Worm (Caenorhabditis elegans) whole organism, early embryonic: ENCODE data around the gene C55A1.7.
"Not testable (repeated sequence)": the region's sequence is repeated elsewhere in the genome, so short reads cannot be mapped to it uniquely, and the experiment has no call there.

Experiments
- B0310.2 ChIP-seq: sonication (generic microtip); optimal IDR thresholded peaks from 2 replicates; lab custom pipeline; 2016; ENCODE audit warnings: mild to moderate bottlenecking, missing genetic modification characterization, missing compliant biosample characterization
- F13C5.2 ChIP-seq: sonication (generic microtip); optimal IDR thresholded peaks from 2 replicates; lab custom pipeline; 2017; ENCODE audit warnings: mild to moderate bottlenecking, missing genetic modification characterization, inconsistent platforms, missing compliant biosample characterization
- aly-1 ChIP-seq: sonication (generic microtip); optimal IDR thresholded peaks from 2 replicates; lab custom pipeline; 2016; ENCODE audit warnings: missing genetic modification characterization, missing compliant biosample characterization
- ama-1 ChIP-seq: fragments of 150-350 bp; optimal IDR thresholded peaks from 2 replicates; lab custom pipeline; 2014
- ceh-13 ChIP-seq: fragments of 200-800 bp; sonication (Bioruptor generic); optimal IDR thresholded peaks from 2 replicates; lab custom pipeline; 2018; ENCODE audit warnings: mild to moderate bottlenecking, missing genetic modification characterization, missing compliant biosample characterization
- ceh-36 ChIP-seq: sonication (generic microtip); optimal IDR thresholded peaks from 2 replicates; lab custom pipeline; 2016; ENCODE audit warnings: missing genetic modification characterization, inconsistent platforms, missing compliant biosample characterization
- ets-7 ChIP-seq: sonication (generic microtip); optimal IDR thresholded peaks from 2 replicates; lab custom pipeline; 2016; ENCODE audit warnings: missing genotype, missing genetic modification characterization, missing compliant biosample characterization
- flt-1 ChIP-seq: fragments of 200-800 bp; sonication (Bioruptor generic); IDR thresholded peaks from 2 replicates; pipeline ENCODE4 v1.3.6; 2022; ENCODE audit warnings: missing genetic modification characterization, missing compliant biosample characterization
- hmbx-1 ChIP-seq: sonication (generic microtip); optimal IDR thresholded peaks from 2 replicates; lab custom pipeline; 2016; ENCODE audit warnings: mild to moderate bottlenecking, missing genetic modification characterization, missing compliant biosample characterization
- hmg-4 ChIP-seq: fragments of 200-800 bp; sonication (Bioruptor generic); optimal IDR thresholded peaks from 2 replicates; lab custom pipeline; 2018; ENCODE audit warnings: mild to moderate bottlenecking, missing genetic modification characterization, missing compliant biosample characterization
- hnd-1 ChIP-seq: sonication (generic microtip); optimal IDR thresholded peaks from 2 replicates; lab custom pipeline; 2016; ENCODE audit warnings: missing genetic modification characterization, missing compliant biosample characterization
- pes-1 ChIP-seq: fragments of 200-800 bp; sonication (Bioruptor generic); IDR thresholded peaks from 2 replicates; pipeline ENCODE4 v1.3.6; 2022; ENCODE audit warnings: missing genetic modification reagents, missing genetic modification characterization, missing compliant biosample characterization
- scrt-1 ChIP-seq: fragments of 200-800 bp; sonication (Bioruptor generic); IDR thresholded peaks from 2 replicates; pipeline ENCODE4 v1.3.6; 2022; ENCODE audit warnings: missing genetic modification characterization, missing compliant biosample characterization
- sea-1 ChIP-seq: fragments of 200-800 bp; sonication (Bioruptor generic); conservative IDR thresholded peaks from 2 replicates; pipeline ENCODE4 v1.3.6; 2022; ENCODE audit warnings: missing genetic modification characterization, missing compliant biosample characterization
- tbx-11 ChIP-seq: fragments of 200-800 bp; sonication (Bioruptor generic); IDR thresholded peaks from 2 replicates; pipeline ENCODE4 v1.3.6; 2022; ENCODE audit warnings: missing genetic modification characterization, missing compliant biosample characterization
- tbx-37 ChIP-seq: fragments of 200-800 bp; sonication (Bioruptor generic); conservative IDR thresholded peaks from 2 replicates; pipeline ENCODE4 v1.3.6; 2022; ENCODE audit warnings: missing genetic modification reagents, missing genetic modification characterization, missing compliant biosample characterization
- tra-4 ChIP-seq: sonication (generic microtip); optimal IDR thresholded peaks from 2 replicates; lab custom pipeline; 2017; ENCODE audit warnings: missing genetic modification characterization, missing compliant biosample characterization

The C55A1.7 gene

ce11 chrV:15658262-15659060, 11.0 kb upstream of the C55A1.7 start:
- TF ChIP-seq pes-1 (GFP tag; lab: Robert Waterston, UW) (no peak), ceh-36 (tag; lab: Kevin White, UChicago) (no peak), tbx-11 (GFP tag; lab: Robert Waterston, UW) (no peak), hnd-1 (tag; lab: Kevin White, UChicago) (no peak), aly-1 (tag; lab: Kevin White, UChicago) (no peak), sea-1 (no peak), tra-4 (tag; lab: Kevin White, UChicago) (no peak), F13C5.2 (tag; lab: Kevin White, UChicago) (no peak), flt-1 (GFP tag; lab: Robert Waterston, UW) (no peak), scrt-1 (GFP tag; lab: Robert Waterston, UW) (no peak), hmbx-1 (tag; lab: Kevin White, UChicago) (no peak), hmg-4 (GFP tag; lab: Kevin White, UChicago) (no peak), ama-1 (lab: Kevin White, UChicago) (no peak), tbx-37 (GFP tag; lab: Robert Waterston, UW) (no peak), ets-7 (tag; lab: Kevin White, UChicago) (no peak), B0310.2 (tag; lab: Kevin White, UChicago) (no peak), ceh-13 (GFP tag; lab: Kevin White, UChicago) (no peak)

ce11 chrV:15654124-15654523, 6.7 kb upstream of the C55A1.7 start, which contains the start of gene F53E4.2:
Gene F53E4.2, plus strand, starts transcription at chrV:15654424.
- no peak for TF ChIP-seq tra-4 (tag; lab: Kevin White, UChicago)

ce11 chrV:15652147-15652546, 4.7 kb upstream of the C55A1.7 start:
- TF ChIP-seq hmg-4 (GFP tag; lab: Kevin White, UChicago) (no peak), scrt-1 (GFP tag; lab: Robert Waterston, UW) (no peak), aly-1 (tag; lab: Kevin White, UChicago) (no peak), tbx-37 (GFP tag; lab: Robert Waterston, UW) (no peak), B0310.2 (tag; lab: Kevin White, UChicago) (no peak), ceh-36 (tag; lab: Kevin White, UChicago) (no peak), tbx-11 (GFP tag; lab: Robert Waterston, UW) (no peak), F13C5.2 (tag; lab: Kevin White, UChicago) (no peak), flt-1 (GFP tag; lab: Robert Waterston, UW) (no peak), ama-1 (lab: Kevin White, UChicago) (no peak), ets-7 (tag; lab: Kevin White, UChicago) (no peak), sea-1 (no peak), hmbx-1 (tag; lab: Kevin White, UChicago) (no peak), tra-4 (tag; lab: Kevin White, UChicago) (no peak), hnd-1 (tag; lab: Kevin White, UChicago) (no peak), ceh-13 (GFP tag; lab: Kevin White, UChicago) (no peak), pes-1 (GFP tag; lab: Robert Waterston, UW) (no peak)

- no peak for TF ChIP-seq scrt-1 (GFP tag; lab: Robert Waterston, UW)
- no peak for TF ChIP-seq ets-7 (tag; lab: Kevin White, UChicago)
- TF ChIP-seq ama-1 (lab: Kevin White, UChicago), result no peak
- TF ChIP-seq hmg-4 (GFP tag; lab: Kevin White, UChicago), result no peak
- no peak for TF ChIP-seq aly-1 (tag; lab: Kevin White, UChicago)
- no peak for TF ChIP-seq sea-1
- TF ChIP-seq hmbx-1 (tag; lab: Kevin White, UChicago), result no peak
- TF ChIP-seq ceh-36 (tag; lab: Kevin White, UChicago), result no peak
- TF ChIP-seq F13C5.2 (tag; lab: Kevin White, UChicago), result no peak
- no peak for TF ChIP-seq B0310.2 (tag; lab: Kevin White, UChicago)
- no peak for TF ChIP-seq tbx-11 (GFP tag; lab: Robert Waterston, UW)
- no peak for TF ChIP-seq flt-1 (GFP tag; lab: Robert Waterston, UW)
- no peak for TF ChIP-seq ceh-13 (GFP tag; lab: Kevin White, UChicago)
- no peak for TF ChIP-seq hnd-1 (tag; lab: Kevin White, UChicago)
- TF ChIP-seq tra-4 (tag; lab: Kevin White, UChicago), result no peak
- TF ChIP-seq tbx-37 (GFP tag; lab: Robert Waterston, UW), result no peak
- no peak for TF ChIP-seq pes-1 (GFP tag; lab: Robert Waterston, UW)
These were observed 2.7 kb upstream of the C55A1.7 start, which contains the start of gene sru-42 for ce11 chrV:15650167-15650566. Gene sru-42, plus strand, starts transcription at chrV:15650467.

- TF ChIP-seq sea-1 (no peak), ets-7 (tag; lab: Kevin White, UChicago) (no peak), B0310.2 (tag; lab: Kevin White, UChicago) (no peak)
These were observed 2.9 kb downstream of the C55A1.7 start, which contains the start of gene str-23 for ce11 chrV:15644575-15644974. Gene str-23, plus strand, starts transcription at chrV:15644875.

- not testable (repeated sequence) for TF ChIP-seq tra-4 (tag; lab: Kevin White, UChicago); hmbx-1 (tag; lab: Kevin White, UChicago); ama-1 (lab: Kevin White, UChicago)
These were observed 4.2 kb downstream of the C55A1.7 start, which contains the start of gene C55A1.4 for ce11 chrV:15643192-15643591. Gene C55A1.4, minus strand, starts transcription at chrV:15643292.

ce11 chrV:15638853-15639252, 8.6 kb downstream of the C55A1.7 start, which contains the start of gene srz-44:
Gene srz-44, minus strand, starts transcription at chrV:15638953.
- TF ChIP-seq ets-7 (tag; lab: Kevin White, UChicago) (no peak), hmg-4 (GFP tag; lab: Kevin White, UChicago) (no peak)
